Fruit fly (Drosophila melanogaster) whole organism, pupa: ENCODE results near the gene CARPB.

ENCODE experiments used
- CG32121 ChIP-seq: fragments of 200-800 bp; sonication (Bioruptor generic); IDR thresholded peaks from 2 replicates; pipeline ENCODE4 v1.3.6; 2022; ENCODE audit warnings: missing biosample characterization, missing genetic modification characterization
- CG4496 ChIP-seq: fragments of 200-800 bp; sonication (Bioruptor generic); IDR thresholded peaks from 3 replicates; pipeline ENCODE4 v1.3.6; 2022; ENCODE audit warnings: missing biosample characterization, missing genetic modification characterization
- Pif1B ChIP-seq: fragments of 200-800 bp; sonication (Bioruptor generic); optimal IDR thresholded peaks from 3 replicates; lab custom pipeline; 2016; ENCODE audit warnings: missing biosample characterization, missing genetic modification characterization

- TF ChIP-seq CG32121 (GFP tag; lab: Robert Waterston, UW) (no peak), Pif1B (no peak), CG4496 (GFP tag; lab: Robert Waterston, UW) (no peak)
Measured at dm6 chrX:9885363-9885762, 102.3 kb downstream of the CARPB start.
